Fruit fly (Drosophila melanogaster): ENCODE results near the gene CG16890.

CG16890 gene

dm6 chr2L:13735838-13736237, 48.3 kb downstream of the CG16890 start, which contains the start of gene nur:
nur (plus strand) TSS chr2L:13736138.
- TF ChIP-seq CG17801 (GFP tag; optimal IDR thresholded peaks at IDR 0.05; ENCODE audit: partially characterized antibody): no peak

DNA sequence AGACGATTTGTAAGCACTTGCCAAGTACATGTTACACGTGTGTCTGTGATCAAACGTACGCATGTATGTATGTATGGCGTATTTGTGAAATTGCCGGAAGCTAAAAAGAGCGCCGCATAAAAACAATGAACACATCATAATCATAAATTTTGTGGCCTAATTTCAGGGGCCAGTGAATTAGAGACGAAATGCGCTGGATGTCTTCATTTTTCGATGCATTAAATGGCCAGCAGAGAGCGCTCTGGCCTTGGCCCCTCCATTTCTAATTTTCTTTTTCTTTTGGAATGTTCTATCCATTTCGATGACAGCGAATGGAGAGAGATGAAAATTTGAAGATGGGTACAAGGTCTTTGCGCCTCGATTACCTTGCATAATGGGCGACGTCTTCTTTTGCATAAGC, 51.9 kb downstream of the CG16890 start:
- TF ChIP-seq CG17801 (GFP tag; optimal IDR thresholded peaks at IDR 0.05; ENCODE audit: partially characterized antibody): no peak
